Fruit fly (Drosophila melanogaster): ENCODE data around the gene Tg.

dm6 chr2L:7966866-7967549 lies 44.2 kb upstream of the Tg start:
- TF ChIP-seq CG8478 (optimal IDR thresholded peaks at IDR 0.05) (no peak), CTCF (optimal IDR thresholded peaks at IDR 0.05) (no peak)

Measured in S2 (cell line).